Fruit fly (Drosophila melanogaster): ENCODE measurements around the gene pigs.

DNA sequence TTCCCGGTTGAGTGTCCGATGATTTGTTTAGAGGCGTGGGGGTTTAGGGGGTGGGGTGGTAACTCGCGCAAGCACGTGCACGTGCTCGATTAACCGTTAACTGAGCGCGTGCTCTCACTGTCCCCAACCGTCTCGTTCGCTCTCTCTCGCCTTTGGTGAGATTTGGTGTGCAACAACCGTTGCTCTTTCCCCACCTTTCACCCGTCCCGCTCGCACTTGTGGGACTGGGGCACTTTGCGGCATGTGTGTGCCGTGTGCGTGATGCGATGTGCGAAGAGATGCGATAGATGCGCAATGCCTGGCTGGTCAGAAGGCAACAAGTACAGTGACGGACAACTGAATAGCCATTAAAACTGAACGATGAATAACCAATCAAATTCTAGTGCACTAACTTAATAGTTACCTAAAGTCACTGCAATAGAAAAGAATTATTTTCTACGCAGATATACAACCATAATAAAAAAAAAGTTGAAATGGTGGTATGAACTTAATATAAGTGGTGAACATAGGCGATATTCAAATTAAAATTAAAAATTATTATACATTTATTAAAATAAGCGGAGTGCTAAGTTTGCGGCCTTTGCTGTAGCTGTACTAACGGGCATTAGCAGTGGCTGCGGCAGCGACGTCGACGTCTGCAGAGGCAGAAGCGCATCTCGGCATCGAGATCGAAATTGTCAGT, 28.5 kb upstream of the pigs start:
- no peak for TF ChIP-seq psq (optimal IDR thresholded peaks at IDR 0.05)
- TF ChIP-seq insv (optimal IDR thresholded peaks at IDR 0.05), result no peak
- no peak for TF ChIP-seq ttk (optimal IDR thresholded peaks at IDR 0.05)
- TF ChIP-seq Myc (optimal IDR thresholded peaks at IDR 0.05), result no peak
- no peak for TF ChIP-seq h (optimal IDR thresholded peaks at IDR 0.05)
- no peak for TF ChIP-seq Sin3A (optimal IDR thresholded peaks at IDR 0.05)

Data from Kc167 (cell line).